Worm (Caenorhabditis elegans): ENCODE data around the gene F57E7.2.

- TF ChIP-seq cog-1 (tag; optimal IDR thresholded peaks at IDR 0.05) (no peak), ztf-29 (GFP tag; IDR thresholded peaks at IDR 0.05) (no peak), med-1 (GFP tag; optimal IDR thresholded peaks at IDR 0.05; ENCODE audit: insufficient read depth) (no peak), klf-2 (GFP tag; conservative IDR thresholded peaks at IDR 0.05) (no peak), tab-1 (GFP tag; IDR thresholded peaks at IDR 0.05) (no peak), flt-1 (GFP tag; IDR thresholded peaks at IDR 0.05) (no peak), ztf-23 (GFP tag; IDR thresholded peaks at IDR 0.05) (no peak), T22C8.4 (GFP tag; IDR thresholded peaks at IDR 0.05) (no peak)
These were observed 22.9 kb upstream of the F57E7.2 start, which contains the start of gene nhr-54 for ce11 chrV:16505828-16506227.
